Worm (Caenorhabditis elegans) whole organism, young adult: ENCODE results near the gene F32H5.4.

Source experiments
- C06A6.2 ChIP-seq: fragments of 200-800 bp; sonication (Bioruptor generic); conservative IDR thresholded peaks from 2 replicates; pipeline ENCODE4 v1.3.6; 2022; ENCODE audit warnings: missing genetic modification characterization, missing compliant biosample characterization
- F10E7.11 ChIP-seq: sonication (generic microtip); optimal IDR thresholded peaks from 2 replicates; lab custom pipeline; 2017; ENCODE audit warnings: mild to moderate bottlenecking, missing genetic modification characterization, moderate library complexity, missing compliant biosample characterization
- F22D6.2 ChIP-seq: sonication (generic microtip); optimal IDR thresholded peaks from 2 replicates; lab custom pipeline; 2016; ENCODE audit warnings: mild to moderate bottlenecking, missing genetic modification characterization, missing compliant biosample characterization
- F23B12.7 ChIP-seq: sonication (generic microtip); optimal IDR thresholded peaks from 2 replicates; lab custom pipeline; 2017; ENCODE audit warnings: missing genetic modification characterization, mild to moderate bottlenecking, missing compliant biosample characterization, antibody characterized with exemption, moderate library complexity; ENCODE audit not compliant: insufficient read depth
- F57A8.1 ChIP-seq: fragments of 200-800 bp; sonication (Bioruptor generic); optimal IDR thresholded peaks from 2 replicates; lab custom pipeline; 2018; ENCODE audit warnings: mild to moderate bottlenecking, missing genetic modification characterization, moderate library complexity, missing compliant biosample characterization
- K11D2.4 ChIP-seq: fragments of 200-800 bp; sonication (Bioruptor generic); IDR thresholded peaks from 2 replicates; pipeline ENCODE4 v1.3.6; 2022; ENCODE audit warnings: missing genetic modification reagents, missing genetic modification characterization, missing compliant biosample characterization
- K12H6.12 ChIP-seq: fragments of 200-800 bp; sonication (Bioruptor generic); optimal IDR thresholded peaks from 2 replicates; lab custom pipeline; 2018; ENCODE audit warnings: mild to moderate bottlenecking, missing genetic modification characterization, missing compliant biosample characterization
- ama-1 ChIP-seq, 3 experiments: fragments of 150-350 bp in 1 of 3; sonication (generic microtip) in 2 of 3; optimal IDR thresholded peaks; 2 replicates each; lab custom pipeline; 2014 to 2018; ENCODE audit warnings: missing biosample characterization in 2 of 3, missing genetic modification characterization in 2 of 3, missing genetic modification reagents in 2 of 3
- atf-7 ChIP-seq: sonication (generic microtip); optimal IDR thresholded peaks from 2 replicates; lab custom pipeline; 2017; ENCODE audit warnings: mild to moderate bottlenecking, missing genetic modification characterization, missing compliant biosample characterization
- bed-1 ChIP-seq: fragments of 200-800 bp; sonication (Bioruptor generic); IDR thresholded peaks from 2 replicates; pipeline ENCODE4 v1.3.6; 2022; ENCODE audit warnings: missing genetic modification reagents, missing genetic modification characterization, missing compliant biosample characterization
- cebp-1 ChIP-seq, 2 experiments: fragments of 200-800 bp in 1 of 2; sonication (Bioruptor generic) in 1 of 2; sonication (generic microtip) in 1 of 2; IDR thresholded peaks in 1 of 2; optimal IDR thresholded peaks in 1 of 2; 2 replicates each; pipeline versions ENCODE4 v1.3.6 to Lab custom; 2017 to 2022; ENCODE audit warnings: missing compliant biosample characterization in 2 of 2, missing genetic modification characterization in 2 of 2, mild to moderate bottlenecking in 1 of 2, missing genetic modification reagents in 1 of 2, moderate library complexity in 1 of 2
- ceh-27 ChIP-seq: fragments of 200-800 bp; sonication (Bioruptor generic); optimal IDR thresholded peaks from 2 replicates; lab custom pipeline; 2018; ENCODE audit warnings: mild to moderate bottlenecking, missing genetic modification characterization, moderate library complexity, missing compliant biosample characterization
- ceh-91 ChIP-seq: fragments of 200-800 bp; sonication (Bioruptor generic); IDR thresholded peaks from 2 replicates; pipeline ENCODE4 v1.3.6; 2022; ENCODE audit warnings: missing genetic modification reagents, missing genetic modification characterization, missing compliant biosample characterization
- egl-44 ChIP-seq: fragments of 200-800 bp; sonication (Bioruptor generic); IDR thresholded peaks from 2 replicates; pipeline ENCODE4 v1.3.6; 2022; ENCODE audit warnings: missing genetic modification reagents, missing genetic modification characterization, missing compliant biosample characterization
- ekl-4 ChIP-seq: fragments of 200-800 bp; sonication (Bioruptor generic); IDR thresholded peaks from 2 replicates; pipeline ENCODE4 v1.3.6; 2022; ENCODE audit warnings: missing genetic modification reagents, missing genetic modification characterization, missing compliant biosample characterization
- gei-17 ChIP-seq: fragments of 200-800 bp; sonication (Bioruptor generic); optimal IDR thresholded peaks from 2 replicates; lab custom pipeline; 2018; ENCODE audit warnings: mild to moderate bottlenecking, missing genetic modification characterization, missing compliant biosample characterization
- hlh-26 ChIP-seq: fragments of 200-800 bp; sonication (Bioruptor generic); conservative IDR thresholded peaks from 2 replicates; pipeline ENCODE4 v1.3.6; 2022; ENCODE audit warnings: missing genetic modification reagents, missing genetic modification characterization, missing compliant biosample characterization
- lin-26 ChIP-seq: fragments of 200-800 bp; sonication (Bioruptor generic); IDR thresholded peaks from 2 replicates; pipeline ENCODE4 v1.3.6; 2022; ENCODE audit warnings: missing genetic modification reagents, missing genetic modification characterization, missing compliant biosample characterization
- lin-40 ChIP-seq: sonication (generic microtip); optimal IDR thresholded peaks from 2 replicates; lab custom pipeline; 2016; ENCODE audit warnings: missing genetic modification characterization, mild to moderate bottlenecking, missing compliant biosample characterization, missing genotype, missing genetic modification reagents
- lin-54 ChIP-seq: fragments of 200-800 bp; sonication (Bioruptor generic); optimal IDR thresholded peaks from 2 replicates; lab custom pipeline; 2018; ENCODE audit warnings: mild to moderate bottlenecking, missing genetic modification characterization, missing compliant biosample characterization
- mcd-1 ChIP-seq: fragments of 200-800 bp; sonication (Bioruptor generic); IDR thresholded peaks from 2 replicates; pipeline ENCODE4 v1.3.6; 2022; ENCODE audit warnings: missing genetic modification reagents, missing genetic modification characterization, missing compliant biosample characterization
- mes-4 ChIP-seq: sonication (generic microtip); optimal IDR thresholded peaks from 2 replicates; lab custom pipeline; 2016; ENCODE audit warnings: missing genotype, missing genetic modification characterization, missing compliant biosample characterization
- nfya-1 ChIP-seq: sonication (generic microtip); optimal IDR thresholded peaks from 2 replicates; lab custom pipeline; 2017; ENCODE audit warnings: antibody characterized with exemption, missing compliant biosample characterization, missing genetic modification characterization, borderline replicate concordance; ENCODE audit not compliant: insufficient read depth
- nfya-2 ChIP-seq: fragments of 200-800 bp; sonication (Bioruptor generic); IDR thresholded peaks from 2 replicates; pipeline ENCODE4 v1.3.6; 2022; ENCODE audit warnings: missing genetic modification reagents, missing genetic modification characterization, missing compliant biosample characterization
- nfyb-1 ChIP-seq: fragments of 200-800 bp; sonication (Bioruptor generic); IDR thresholded peaks from 2 replicates; pipeline ENCODE4 v1.3.6; 2022; ENCODE audit warnings: missing genetic modification reagents, missing genetic modification characterization, missing compliant biosample characterization
- nhr-27 ChIP-seq: fragments of 200-800 bp; sonication (Bioruptor generic); optimal IDR thresholded peaks from 2 replicates; lab custom pipeline; 2018; ENCODE audit warnings: mild to moderate bottlenecking, missing genetic modification characterization, moderate library complexity, missing compliant biosample characterization
- nhr-80 ChIP-seq: sonication (generic microtip); optimal IDR thresholded peaks from 2 replicates; lab custom pipeline; 2016; ENCODE audit warnings: missing genetic modification characterization, missing compliant biosample characterization
- pbrm-1 ChIP-seq: fragments of 200-800 bp; sonication (Bioruptor generic); IDR thresholded peaks from 2 replicates; pipeline ENCODE4 v1.3.6; 2022; ENCODE audit warnings: missing genetic modification reagents, missing genetic modification characterization, missing compliant biosample characterization
- repo-1 ChIP-seq: sonication (generic microtip); optimal IDR thresholded peaks from 2 replicates; lab custom pipeline; 2017; ENCODE audit warnings: mild to moderate bottlenecking, missing genetic modification characterization, missing compliant biosample characterization
- sdz-38 ChIP-seq: sonication (generic microtip); optimal IDR thresholded peaks from 2 replicates; lab custom pipeline; 2016; ENCODE audit warnings: missing genotype, missing genetic modification characterization, missing compliant biosample characterization
- sea-2 ChIP-seq: fragments of 200-800 bp; sonication (Bioruptor generic); IDR thresholded peaks from 2 replicates; pipeline ENCODE4 v1.3.6; 2022; ENCODE audit warnings: missing genetic modification characterization, missing compliant biosample characterization
- somi-1 ChIP-seq: fragments of 200-800 bp; sonication (Bioruptor generic); optimal IDR thresholded peaks from 2 replicates; lab custom pipeline; 2018; ENCODE audit warnings: mild to moderate bottlenecking, missing genetic modification characterization, missing compliant biosample characterization
- zfh-2 ChIP-seq: fragments of 200-800 bp; sonication (Bioruptor generic); conservative IDR thresholded peaks from 2 replicates; pipeline ENCODE4 v1.3.6; 2022; ENCODE audit warnings: missing genetic modification reagents, missing genetic modification characterization, missing compliant biosample characterization
- zim-3 ChIP-seq: sonication (generic microtip); optimal IDR thresholded peaks from 2 replicates; lab custom pipeline; 2017; ENCODE audit warnings: mild to moderate bottlenecking, missing genetic modification characterization, moderate library complexity, missing compliant biosample characterization
- ztf-26 ChIP-seq: sonication (generic microtip); optimal IDR thresholded peaks from 2 replicates; lab custom pipeline; 2017; ENCODE audit warnings: missing genetic modification characterization, missing compliant biosample characterization
- ztf-3 ChIP-seq: fragments of 200-800 bp; sonication (Bioruptor generic); optimal IDR thresholded peaks from 2 replicates; lab custom pipeline; 2018; ENCODE audit warnings: mild to moderate bottlenecking, missing genetic modification characterization, missing compliant biosample characterization

Gene F32H5.4

ce11 chrV:13380178-13380577 is 19.8 kb downstream of the F32H5.4 start, which contains the start of gene ifbp-1:
TSS of gene ifbp-1 (minus strand) at chrV:13380262.
- TF ChIP-seq K11D2.4 (GFP tag; lab: Robert Waterston, UW) (0 out of 2 replicates have a peak, but pooled peaks have one; percentile 66), somi-1 (peak; percentile 42), hlh-26 (GFP tag; lab: Robert Waterston, UW) (no peak), lin-40 (tag; lab: Kevin White, UChicago) (peak; percentile 73), ceh-27 (GFP tag; lab: Kevin White, UChicago) (peak; percentile 9), F23B12.7 (tag; lab: Kevin White, UChicago) (no peak), ama-1 (optimal IDR thresholded peaks at IDR 0.05; lab: Kevin White, UChicago) (no peak), ama-1 (GFP tag; optimal IDR thresholded peaks at IDR 0.05; lab: Kevin White, UChicago) (no peak), nfyb-1 (no peak), K12H6.12 (no peak), F10E7.11 (tag; lab: Kevin White, UChicago) (no peak), cebp-1 (GFP tag; IDR thresholded peaks at IDR 0.05; lab: Robert Waterston, UW) (peak; percentile 50; the same call in 1 of the 2 replicates), cebp-1 (tag; optimal IDR thresholded peaks at IDR 0.05; lab: Kevin White, UChicago) (peak; percentile 79), lin-26 (GFP tag; lab: Robert Waterston, UW) (peak; percentile 60; the same call in 1 of the 2 replicates), ztf-26 (tag; lab: Kevin White, UChicago) (peak; percentile 73), pbrm-1 (GFP tag; lab: Robert Waterston, UW) (no peak), nfya-1 (tag; lab: Kevin White, UChicago) (no peak), zfh-2 (GFP tag; lab: Robert Waterston, UW) (no peak), ztf-3 (GFP tag; lab: Kevin White, UChicago) (no peak), egl-44 (GFP tag; lab: Robert Waterston, UW) (0 out of 2 replicates have a peak, but pooled peaks have one; percentile 15), sdz-38 (no peak), repo-1 (no peak)

ce11 chrV:13380980-13381379 is 20.6 kb downstream of the F32H5.4 start, which contains the start of gene cpz-2:
TSS of gene cpz-2 (plus strand) at chrV:13381189.
- TF ChIP-seq sea-2 (no peak), nhr-80 (tag; lab: Kevin White, UChicago) (peak; percentile 74)

ce11 chrV:13385798-13386197 is 25.4 kb downstream of the F32H5.4 start, which contains the start of gene gcy-34:
TSS of gene gcy-34 (minus strand) at chrV:13385898.
- TF ChIP-seq mcd-1 (no peak), lin-54 (GFP tag; lab: Kevin White, UChicago) (no peak), nfya-2 (GFP tag; lab: Robert Waterston, UW) (no peak), gei-17 (GFP tag; lab: Kevin White, UChicago) (no peak), ceh-91 (GFP tag; lab: Robert Waterston, UW) (no peak), ekl-4 (no peak), atf-7 (tag; lab: Kevin White, UChicago) (no peak), F22D6.2 (tag; lab: Kevin White, UChicago) (no peak), somi-1 (no peak), F10E7.11 (tag; lab: Kevin White, UChicago) (no peak), nhr-27 (tag; lab: Kevin White, UChicago) (no peak), nfya-1 (tag; lab: Kevin White, UChicago) (no peak), C06A6.2 (GFP tag; lab: Robert Waterston, UW) (no peak), zim-3 (no peak), bed-1 (GFP tag; lab: Robert Waterston, UW) (no peak), mes-4 (no peak), F57A8.1 (no peak)
- TF ChIP-seq, all 124 proteins: peak for 0
